Worm (Caenorhabditis elegans): ENCODE measurements around the gene C49C3.7.

DNA sequence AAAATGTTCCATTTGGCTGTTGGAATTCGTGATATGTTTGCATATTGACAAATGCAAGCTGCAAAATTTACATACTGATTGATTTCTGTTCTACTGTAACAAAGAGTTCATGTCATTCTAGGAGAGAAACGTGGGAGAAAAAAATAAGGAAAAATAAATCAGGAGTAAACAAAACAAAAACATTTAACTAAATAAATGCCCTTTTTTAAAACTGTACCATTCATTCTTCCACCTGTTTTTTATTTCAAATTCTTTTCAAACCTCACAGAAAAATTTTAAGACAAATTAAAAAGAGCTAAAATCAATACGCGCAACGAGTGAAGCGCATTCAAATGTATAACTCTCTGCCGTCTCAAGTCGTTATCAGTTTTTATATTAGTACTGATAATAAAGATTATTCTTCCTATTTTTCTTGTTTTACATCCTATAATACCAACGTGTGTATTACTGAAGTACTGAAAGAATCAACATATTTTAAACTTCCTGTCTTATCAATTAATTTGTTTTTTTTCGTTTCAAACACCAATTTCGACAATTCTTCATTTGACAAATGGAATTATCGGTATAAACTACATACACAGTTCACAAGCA is 6.7 kb downstream of the C49C3.7 start, which contains the start of gene C49C3.10:
- TF ChIP-seq ets-7 (tag; optimal IDR thresholded peaks at IDR 0.05) (no peak), flt-1 (GFP tag; IDR thresholded peaks at IDR 0.05) (no peak), sea-1 (GFP tag; conservative IDR thresholded peaks at IDR 0.05) (no peak)
